Worm (Caenorhabditis elegans): ENCODE measurements around the gene C31E10.11.

Gene C31E10.11

ce11 chrX:13975314-13975713 lies 15.3 kb downstream of the C31E10.11 start, which contains the start of gene F48F7.5:
F48F7.5 (plus strand) TSS chrX:13975653.
- TF ChIP-seq ces-1 (GFP tag; optimal IDR thresholded peaks at IDR 0.05) (no peak), M03D4.4 (tag; optimal IDR thresholded peaks at IDR 0.05) (no peak), unc-62 (GFP tag; optimal IDR thresholded peaks at IDR 0.05) (no peak), elt-1 (tag; optimal IDR thresholded peaks at IDR 0.05; ENCODE audit: borderline replicate concordance, insufficient read depth) (no peak), mab-5 (tag; optimal IDR thresholded peaks at IDR 0.05) (no peak), tbx-8 (GFP tag; optimal IDR thresholded peaks at IDR 0.05) (no peak), sem-2 (GFP tag; optimal IDR thresholded peaks at IDR 0.05) (no peak), mep-1 (tag; optimal IDR thresholded peaks at IDR 0.05) (no peak), cnd-1 (tag; optimal IDR thresholded peaks at IDR 0.05) (no peak)

- TF ChIP-seq ham-2 (GFP tag; optimal IDR thresholded peaks at IDR 0.05): peak; percentile 85
- TF ChIP-seq unc-39 (tag; optimal IDR thresholded peaks at IDR 0.05): no peak
- peak; percentile 80 for TF ChIP-seq elt-1 (tag; optimal IDR thresholded peaks at IDR 0.05; ENCODE audit: borderline replicate concordance, insufficient read depth)
- peak; percentile 75 for TF ChIP-seq unc-62 (GFP tag; optimal IDR thresholded peaks at IDR 0.05)
Measured at ce11 chrX:13974448-13975071, 16.0 kb downstream of the C31E10.11 start.

DNA sequence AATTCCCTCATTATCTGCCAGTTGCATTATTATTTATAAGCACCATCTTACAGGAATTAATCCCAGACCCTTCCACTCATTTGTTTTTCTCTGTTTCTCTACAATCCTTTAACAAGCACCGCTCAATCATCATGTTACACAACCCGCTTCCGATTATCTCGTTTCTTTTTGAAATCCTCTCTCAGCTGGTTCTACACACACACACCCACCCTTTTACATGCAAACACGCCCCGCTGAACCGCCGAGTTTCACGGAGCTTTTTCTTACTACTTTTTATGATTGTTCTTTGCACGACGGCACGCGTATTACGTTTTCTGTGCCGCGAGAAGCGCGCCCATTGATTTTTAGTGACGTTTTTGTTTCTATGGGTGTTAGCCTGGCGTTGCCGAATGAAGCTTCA lies 16.8 kb downstream of the C31E10.11 start:
- TF ChIP-seq nhr-12 (tag; optimal IDR thresholded peaks at IDR 0.05) (no peak), ces-1 (GFP tag; optimal IDR thresholded peaks at IDR 0.05) (peak; percentile 53), cnd-1 (tag; optimal IDR thresholded peaks at IDR 0.05) (no peak), unc-120 (tag; optimal IDR thresholded peaks at IDR 0.05; ENCODE audit: poor library complexity, severe bottlenecking) (peak; percentile 54)

ce11 chrX:13969257-13969968 lies 21.2 kb downstream of the C31E10.11 start:
- TF ChIP-seq pha-4 (tag; optimal IDR thresholded peaks at IDR 0.05) (peak; percentile 62), snpc-4 (tag; optimal IDR thresholded peaks at IDR 0.05) (no peak), nhr-28 (tag; optimal IDR thresholded peaks at IDR 0.05) (no peak), ztf-11 (tag; optimal IDR thresholded peaks at IDR 0.05) (no peak), lin-13 (tag; optimal IDR thresholded peaks at IDR 0.05) (peak; percentile 23), unc-39 (tag; optimal IDR thresholded peaks at IDR 0.05) (no peak), sem-2 (GFP tag; optimal IDR thresholded peaks at IDR 0.05) (no peak), ceh-83 (GFP tag; optimal IDR thresholded peaks at IDR 0.05) (no peak), mls-2 (tag; optimal IDR thresholded peaks at IDR 0.05) (peak; percentile 18), unc-120 (tag; optimal IDR thresholded peaks at IDR 0.05; ENCODE audit: poor library complexity, severe bottlenecking) (peak; percentile 60), drap-1 (GFP tag; optimal IDR thresholded peaks at IDR 0.05) (peak; percentile 18), tbx-8 (GFP tag; optimal IDR thresholded peaks at IDR 0.05) (no peak), unc-62 (GFP tag; optimal IDR thresholded peaks at IDR 0.05) (peak; percentile 85), lsy-2 (tag; optimal IDR thresholded peaks at IDR 0.05) (no peak), cnd-1 (tag; optimal IDR thresholded peaks at IDR 0.05) (peak; percentile 49), nhr-76 (tag; optimal IDR thresholded peaks at IDR 0.05) (no peak), ceh-39 (tag; optimal IDR thresholded peaks at IDR 0.05) (peak; percentile 74), hlh-1 (tag; optimal IDR thresholded peaks at IDR 0.05) (peak; percentile 86), mep-1 (tag; optimal IDR thresholded peaks at IDR 0.05) (peak; percentile 43), elt-3 (tag; optimal IDR thresholded peaks at IDR 0.05) (no peak), M03D4.4 (tag; optimal IDR thresholded peaks at IDR 0.05) (no peak)

DNA sequence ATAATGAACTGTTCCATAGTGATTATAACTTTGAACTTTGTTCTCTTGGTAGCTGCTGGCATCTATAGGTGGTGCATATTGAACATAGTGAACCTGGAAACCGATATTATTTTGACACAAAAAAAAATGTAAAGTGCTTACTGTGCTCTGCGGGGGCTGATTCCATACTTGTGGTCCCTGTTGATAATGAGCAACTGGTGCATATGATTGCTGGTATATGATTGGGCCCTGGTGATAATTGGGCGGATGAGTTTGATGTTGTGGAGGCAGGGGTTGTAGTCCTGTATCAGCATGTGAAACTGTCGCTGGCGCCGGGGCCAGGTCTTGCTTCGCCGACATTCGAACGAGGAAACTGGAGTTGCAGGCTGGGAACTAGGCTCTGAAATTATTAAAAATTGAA lies 22.3 kb downstream of the C31E10.11 start, which contains the start of gene pqn-39:
pqn-39 (minus strand) TSS at position 385 of the 400 bp plus-strand sequence.
- no peak for TF ChIP-seq tbx-8 (GFP tag; optimal IDR thresholded peaks at IDR 0.05)
- TF ChIP-seq zip-8 (tag; optimal IDR thresholded peaks at IDR 0.05): no peak

DNA sequence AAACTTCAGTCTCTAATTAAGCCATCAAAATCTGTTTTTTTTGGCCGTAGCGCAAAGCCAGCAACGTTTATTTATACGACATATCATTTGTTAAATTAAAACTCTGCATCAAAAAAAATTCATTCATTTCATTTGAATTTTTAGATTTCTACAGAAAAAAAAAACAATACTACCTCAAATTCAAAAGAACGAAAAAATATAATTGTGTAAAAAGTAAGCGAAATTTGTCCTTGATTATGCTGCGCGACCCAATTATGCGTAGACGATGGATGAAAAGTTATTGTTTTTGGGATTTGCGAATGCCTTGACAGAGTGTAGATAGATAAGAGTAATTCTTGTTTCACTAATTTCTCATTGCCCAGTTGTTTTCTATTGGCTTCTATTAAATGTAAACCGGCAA lies 27.4 kb downstream of the C31E10.11 start, which contains the start of gene F48F7.3:
F48F7.3 (plus strand) TSS at position 301 of the 400 bp plus-strand sequence.
- TF ChIP-seq sem-2 (GFP tag; optimal IDR thresholded peaks at IDR 0.05) (no peak), ceh-39 (tag; optimal IDR thresholded peaks at IDR 0.05) (no peak), tbx-8 (GFP tag; optimal IDR thresholded peaks at IDR 0.05) (no peak), M03D4.4 (tag; optimal IDR thresholded peaks at IDR 0.05) (no peak)
